Worm (Caenorhabditis elegans) whole organism, midembryonic: ENCODE measurements around the gene grl-9.

Experiments
- T22C8.4 ChIP-seq: fragments of 200-800 bp; sonication (Bioruptor generic); IDR thresholded peaks from 2 replicates; pipeline ENCODE4 v1.3.6; 2022; ENCODE audit warnings: missing genetic modification characterization, missing compliant biosample characterization
- cog-1 ChIP-seq: sonication (generic microtip); optimal IDR thresholded peaks from 2 replicates; lab custom pipeline; 2016; ENCODE audit warnings: missing genetic modification characterization, missing compliant biosample characterization
- flt-1 ChIP-seq: fragments of 200-800 bp; sonication (Bioruptor generic); IDR thresholded peaks from 2 replicates; pipeline ENCODE4 v1.3.6; 2022; ENCODE audit warnings: missing genetic modification characterization, missing compliant biosample characterization
- klf-2 ChIP-seq: fragments of 200-800 bp; sonication (Bioruptor generic); conservative IDR thresholded peaks from 2 replicates; pipeline ENCODE4 v1.3.6; 2022; ENCODE audit warnings: missing genetic modification reagents, missing genetic modification characterization, missing compliant biosample characterization
- med-1 ChIP-seq: sonication (generic microtip); optimal IDR thresholded peaks from 2 replicates; lab custom pipeline; 2017; ENCODE audit warnings: missing genetic modification characterization, mild to moderate bottlenecking, missing compliant biosample characterization, antibody characterized with exemption, missing genetic modification reagents; ENCODE audit not compliant: insufficient read depth
- ref-1 ChIP-seq: fragments of 200-800 bp; sonication (Bioruptor generic); conservative IDR thresholded peaks from 2 replicates; pipeline ENCODE4 v1.3.6; 2022; ENCODE audit warnings: missing genetic modification reagents, missing genetic modification characterization, missing compliant biosample characterization
- tab-1 ChIP-seq: fragments of 200-800 bp; sonication (Bioruptor generic); IDR thresholded peaks from 2 replicates; pipeline ENCODE4 v1.3.6; 2022; ENCODE audit warnings: missing genetic modification characterization, missing compliant biosample characterization
- ztf-29 ChIP-seq: fragments of 200-800 bp; sonication (Bioruptor generic); IDR thresholded peaks from 2 replicates; pipeline ENCODE4 v1.3.6; 2022; ENCODE audit warnings: missing genetic modification reagents, missing genetic modification characterization, missing compliant biosample characterization

DNA sequence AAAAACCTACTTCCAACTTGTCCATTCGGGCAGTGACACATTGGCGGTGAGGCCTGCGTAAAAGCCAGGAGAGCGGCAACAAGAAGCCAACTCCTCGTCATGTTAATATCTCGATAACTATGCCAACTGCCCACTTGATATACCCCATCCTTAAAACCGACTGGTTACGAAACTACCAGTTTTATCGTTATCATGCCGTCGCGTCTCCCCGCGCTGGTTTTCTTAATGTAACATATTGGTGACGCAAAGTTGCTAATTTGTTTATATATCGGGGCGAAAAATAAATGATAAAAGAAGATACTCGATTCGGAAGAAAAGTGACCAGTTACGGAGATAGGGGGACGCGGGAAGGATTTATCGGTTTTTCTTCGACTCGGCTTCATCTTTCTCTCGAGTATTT is at the start of gene grl-9:
- TF ChIP-seq klf-2 (GFP tag; lab: Robert Waterston, UW): no peak
- TF ChIP-seq ztf-29 (GFP tag; lab: Robert Waterston, UW): no peak
- no peak for TF ChIP-seq med-1 (GFP tag; lab: Kevin White, UChicago)
- no peak for TF ChIP-seq flt-1 (GFP tag; lab: Robert Waterston, UW)
- no peak for TF ChIP-seq tab-1 (GFP tag; lab: Robert Waterston, UW)
- TF ChIP-seq cog-1 (tag; lab: Kevin White, UChicago): no peak
- TF ChIP-seq ref-1 (GFP tag; lab: Robert Waterston, UW): no peak
- no peak for TF ChIP-seq T22C8.4 (GFP tag; lab: Robert Waterston, UW)
